Worm (Caenorhabditis elegans): Measurements from ENCODE around the gene chtb-1.

Gene chtb-1

ce11 chrIII:9326528-9326927 lies 28.7 kb downstream of the chtb-1 start:
- peak; percentile 46 for TF ChIP-seq pqm-1 (tag; optimal IDR thresholded peaks at IDR 0.05)
- TF ChIP-seq nhr-20 (tag; optimal IDR thresholded peaks at IDR 0.05) = peak; percentile 15
- TF ChIP-seq lin-35 (GFP tag; optimal IDR thresholded peaks at IDR 0.05) = peak in 1 of 2 experiments; percentile 46
- no peak for TF ChIP-seq lin-15B (tag; optimal IDR thresholded peaks at IDR 0.05)
- TF ChIP-seq nhr-84 (tag; optimal IDR thresholded peaks at IDR 0.05) = no peak
- TF ChIP-seq mdl-1 (tag; optimal IDR thresholded peaks at IDR 0.05) = peak in 1 of 2 experiments; percentile 40
- peak; percentile 96 for TF ChIP-seq elt-2 (tag; optimal IDR thresholded peaks at IDR 0.05)
- TF ChIP-seq pax-3 (tag; optimal IDR thresholded peaks at IDR 0.05) = no peak
- peak; percentile 37 for TF ChIP-seq nhr-90 (tag; optimal IDR thresholded peaks at IDR 0.05; ENCODE audit: poor library complexity)
- peak; percentile 28 for TF ChIP-seq lin-14 (GFP tag; optimal IDR thresholded peaks at IDR 0.05)
- no peak for TF ChIP-seq mab-9 (GFP tag; IDR thresholded peaks at IDR 0.05)
- TF ChIP-seq egl-13 (tag; optimal IDR thresholded peaks at IDR 0.05) = peak; percentile 30

- TF ChIP-seq unc-30 (tag; optimal IDR thresholded peaks at IDR 0.05) (no peak), dpl-1 (GFP tag; optimal IDR thresholded peaks at IDR 0.05) (no peak), fkh-8 (tag; optimal IDR thresholded peaks at IDR 0.05) (no peak), sptf-1 (tag; optimal IDR thresholded peaks at IDR 0.05) (no peak), ceh-8 (GFP tag; optimal IDR thresholded peaks at IDR 0.05) (no peak), F16B12.6 (tag; optimal IDR thresholded peaks at IDR 0.05) (no peak), mep-1 (tag; optimal IDR thresholded peaks at IDR 0.05) (no peak), nhr-12 (tag; optimal IDR thresholded peaks at IDR 0.05) (no peak), nhr-85 (tag) (no peak), lin-14 (GFP tag; optimal IDR thresholded peaks at IDR 0.05) (no peak), nhr-71 (tag; optimal IDR thresholded peaks at IDR 0.05) (no peak), ets-5 (GFP tag; IDR thresholded peaks at IDR 0.05) (no peak), hlh-4 (tag; optimal IDR thresholded peaks at IDR 0.05) (no peak), egl-13 (tag; optimal IDR thresholded peaks at IDR 0.05) (no peak), hpl-2 (GFP tag; optimal IDR thresholded peaks at IDR 0.05) (no peak), vab-15 (tag; optimal IDR thresholded peaks at IDR 0.05) (no peak), mdl-1 (tag; optimal IDR thresholded peaks at IDR 0.05) (no peak)
These were observed 30.5 kb downstream of the chtb-1 start, which contains the start of gene C40H1.7 for ce11 chrIII:9324724-9325123. Gene C40H1.7 (plus strand): TSS chrIII:9325024.

ce11 chrIII:9322010-9322409 lies 33.3 kb downstream of the chtb-1 start, which contains the start of gene cpb-1:
Gene cpb-1 (plus strand): TSS chrIII:9322310.
- TF ChIP-seq lin-14 (GFP tag; optimal IDR thresholded peaks at IDR 0.05) = no peak
- peak in 1 of 2 experiments; percentile 19 for TF ChIP-seq efl-1 (optimal IDR thresholded peaks at IDR 0.05)
- TF ChIP-seq efl-1 (GFP tag; optimal IDR thresholded peaks at IDR 0.05 in 1 of 2) = no peak
- TF ChIP-seq irx-1 (tag; optimal IDR thresholded peaks at IDR 0.05) = no peak
- TF ChIP-seq snpc-4 (tag; optimal IDR thresholded peaks at IDR 0.05) = no peak

ce11 chrIII:9319641-9320040 lies 35.6 kb downstream of the chtb-1 start, which contains the start of gene C40H1.9:
Gene C40H1.9 (plus strand): TSS chrIII:9319941.
- no peak for TF ChIP-seq hlh-4 (tag; optimal IDR thresholded peaks at IDR 0.05)
- TF ChIP-seq unc-86 (tag; optimal IDR thresholded peaks at IDR 0.05) = no peak
- no peak for TF ChIP-seq pqm-1 (tag; optimal IDR thresholded peaks at IDR 0.05)
- TF ChIP-seq lin-15B (tag; optimal IDR thresholded peaks at IDR 0.05) = no peak
- no peak for TF ChIP-seq efl-1 (optimal IDR thresholded peaks at IDR 0.05)
- no peak for TF ChIP-seq efl-1 (GFP tag; optimal IDR thresholded peaks at IDR 0.05 in 1 of 2)
- TF ChIP-seq nhr-71 (tag; optimal IDR thresholded peaks at IDR 0.05) = no peak
- no peak for TF ChIP-seq nhr-12 (tag; optimal IDR thresholded peaks at IDR 0.05)
- TF ChIP-seq mef-2 (tag; optimal IDR thresholded peaks at IDR 0.05) = no peak
- TF ChIP-seq C34B4.2 (tag; optimal IDR thresholded peaks at IDR 0.05) = no peak
- no peak for TF ChIP-seq fkh-10 (GFP tag; optimal IDR thresholded peaks at IDR 0.05)
- no peak for TF ChIP-seq sox-4 (tag; optimal IDR thresholded peaks at IDR 0.05)
- TF ChIP-seq aha-1 (tag; optimal IDR thresholded peaks at IDR 0.05) = no peak
- TF ChIP-seq nhr-76 (tag; optimal IDR thresholded peaks at IDR 0.05) = no peak
- no peak for TF ChIP-seq unc-30 (tag; optimal IDR thresholded peaks at IDR 0.05)
- no peak for TF ChIP-seq snu-23 (GFP tag; optimal IDR thresholded peaks at IDR 0.05)
- no peak for TF ChIP-seq mep-1 (tag; optimal IDR thresholded peaks at IDR 0.05)
- TF ChIP-seq zag-1 (tag; optimal IDR thresholded peaks at IDR 0.05) = no peak
- TF ChIP-seq mab-9 (GFP tag; IDR thresholded peaks at IDR 0.05) = no peak
- no peak for TF ChIP-seq ama-1 (optimal IDR thresholded peaks at IDR 0.05)
- TF ChIP-seq zip-4 (GFP tag; optimal IDR thresholded peaks at IDR 0.05) = no peak

Data from whole organism, L1 larva.